Fruit fly (Drosophila melanogaster) whole organism, embryonic: ENCODE results near the gene CG17930.

Experiments used
- Atf3 ChIP-seq: fragments of 200-800 bp; sonication (Bioruptor generic); optimal IDR thresholded peaks from 3 replicates; lab custom pipeline; 2016; ENCODE audit warnings: missing biosample characterization, missing genetic modification characterization
- Atf6 ChIP-seq: fragments of 200-800 bp; sonication (Bioruptor generic); IDR thresholded peaks from 2 replicates; pipeline ENCODE4 v1.3.6; 2022; ENCODE audit warnings: missing biosample characterization, missing genetic modification characterization
- B-H2 ChIP-seq: fragments of 200-800 bp; sonication (Bioruptor generic); optimal IDR thresholded peaks from 2 replicates; lab custom pipeline; 2018; ENCODE audit warnings: missing biosample characterization, mild to moderate bottlenecking, missing genetic modification characterization
- Bgb ChIP-seq: fragments of 200-800 bp; sonication (Bioruptor generic); IDR thresholded peaks from 2 replicates; pipeline ENCODE4 v1.3.6; 2022; ENCODE audit warnings: missing biosample characterization, missing genetic modification characterization; ENCODE audit not compliant: partially characterized antibody
- CG11695 ChIP-seq: fragments of 200-800 bp; sonication (Bioruptor generic); IDR thresholded peaks from 3 replicates; pipeline ENCODE4 v1.3.6; 2022; ENCODE audit warnings: missing biosample characterization, missing genetic modification characterization
- CG11723 ChIP-seq: fragments of 200-800 bp; sonication (Bioruptor generic); optimal IDR thresholded peaks from 2 replicates; lab custom pipeline; 2017; ENCODE audit warnings: missing biosample characterization, mild to moderate bottlenecking, missing genetic modification characterization
- CG12236 ChIP-seq: fragments of 200-800 bp; sonication (Bioruptor generic); optimal IDR thresholded peaks from 2 replicates; lab custom pipeline; 2016; ENCODE audit warnings: missing biosample characterization, missing genetic modification characterization
- CG14710 ChIP-seq: fragments of 200-800 bp; sonication (Bioruptor generic); optimal IDR thresholded peaks from 3 replicates; lab custom pipeline; 2019; ENCODE audit warnings: missing biosample characterization, mild to moderate bottlenecking, missing genetic modification characterization, moderate library complexity
- CG17912 ChIP-seq: fragments of 200-800 bp; sonication (Bioruptor generic); optimal IDR thresholded peaks from 2 replicates; lab custom pipeline; 2018; ENCODE audit warnings: missing biosample characterization, mild to moderate bottlenecking, missing genetic modification characterization
- CG30403 ChIP-seq: fragments of 200-800 bp; sonication (Bioruptor generic); optimal IDR thresholded peaks from 3 replicates; lab custom pipeline; 2016; ENCODE audit warnings: missing biosample characterization, missing genetic modification characterization
- CG31388 ChIP-seq: fragments of 200-800 bp; sonication (Bioruptor generic); optimal IDR thresholded peaks from 2 replicates; lab custom pipeline; 2016; ENCODE audit warnings: missing biosample characterization, missing genetic modification characterization
- CG32532 ChIP-seq: fragments of 200-800 bp; sonication (Bioruptor generic); IDR thresholded peaks from 2 replicates; pipeline ENCODE4 v1.3.6; 2022; ENCODE audit warnings: missing biosample characterization, missing genetic modification characterization
- CG3847 ChIP-seq: fragments of 200-800 bp; sonication (Bioruptor generic); IDR thresholded peaks from 2 replicates; pipeline ENCODE4 v1.3.6; 2022; ENCODE audit warnings: missing biosample characterization, missing genetic modification characterization
- CG42726 ChIP-seq: fragments of 200-800 bp; sonication (Bioruptor generic); IDR thresholded peaks from 2 replicates; pipeline ENCODE4 v1.3.6; 2022; ENCODE audit warnings: missing biosample characterization, missing genetic modification characterization; ENCODE audit not compliant: partially characterized antibody
- CG4282 ChIP-seq: fragments of 200-800 bp; sonication (Bioruptor generic); optimal IDR thresholded peaks from 2 replicates; lab custom pipeline; 2016; ENCODE audit warnings: missing biosample characterization, missing genetic modification characterization
- CG4707 ChIP-seq: fragments of 200-800 bp; sonication (Bioruptor generic); optimal IDR thresholded peaks from 2 replicates; lab custom pipeline; 2018; ENCODE audit warnings: missing biosample characterization, mild to moderate bottlenecking, missing genetic modification characterization, moderate library complexity
- CG4820 ChIP-seq: fragments of 200-800 bp; sonication (Bioruptor generic); optimal IDR thresholded peaks from 3 replicates; lab custom pipeline; 2016; ENCODE audit warnings: missing biosample characterization, missing genetic modification characterization
- CG6791 ChIP-seq: fragments of 200-800 bp; sonication (Bioruptor generic); IDR thresholded peaks from 3 replicates; pipeline ENCODE4 v1.3.6; 2022; ENCODE audit warnings: missing biosample characterization, missing genetic modification characterization; ENCODE audit not compliant: partially characterized antibody
- CG7839 ChIP-seq: fragments of 200-800 bp; sonication (Bioruptor generic); optimal IDR thresholded peaks from 3 replicates; lab custom pipeline; 2018; ENCODE audit warnings: missing biosample characterization, mild to moderate bottlenecking, missing genetic modification characterization, moderate library complexity
- CG9215 ChIP-seq: fragments of 200-800 bp; sonication (Bioruptor generic); IDR thresholded peaks from 2 replicates; pipeline ENCODE4 v1.3.6; 2022; ENCODE audit warnings: missing biosample characterization, missing genetic modification characterization
- CkIIα-i1 ChIP-seq: fragments of 200-800 bp; sonication (Bioruptor generic); IDR thresholded peaks from 2 replicates; pipeline ENCODE4 v1.3.6; 2022; ENCODE audit warnings: missing biosample characterization, missing genetic modification characterization
- Dref ChIP-seq: fragments of 200-800 bp; sonication (Bioruptor generic); IDR thresholded peaks from 2 replicates; pipeline ENCODE4 v1.3.6; 2022; ENCODE audit warnings: missing biosample characterization, missing genetic modification characterization
- ERR ChIP-seq: fragments of 200-800 bp; sonication (Bioruptor generic); optimal IDR thresholded peaks from 2 replicates; lab custom pipeline; 2016; ENCODE audit warnings: missing biosample characterization, missing genetic modification characterization
- Ets97D ChIP-seq: fragments of 200-800 bp; sonication (Bioruptor generic); optimal IDR thresholded peaks from 3 replicates; lab custom pipeline; 2016; ENCODE audit warnings: missing biosample characterization, missing genetic modification characterization
- Fer1 ChIP-seq: fragments of 200-800 bp; sonication (Bioruptor generic); optimal IDR thresholded peaks from 2 replicates; lab custom pipeline; 2017; ENCODE audit warnings: missing biosample characterization, mild to moderate bottlenecking, missing genetic modification characterization
- Fer3 ChIP-seq: fragments of 200-800 bp; sonication (Bioruptor generic); optimal IDR thresholded peaks from 2 replicates; lab custom pipeline; 2018; ENCODE audit warnings: missing biosample characterization, mild to moderate bottlenecking, missing genetic modification characterization, moderate library complexity
- Hmx ChIP-seq: fragments of 200-800 bp; sonication (Bioruptor generic); optimal IDR thresholded peaks from 2 replicates; lab custom pipeline; 2016; ENCODE audit warnings: missing biosample characterization, missing genetic modification characterization
- Kr ChIP-seq: fragments of 200-800 bp; sonication (Bioruptor generic); optimal IDR thresholded peaks from 2 replicates; lab custom pipeline; 2017; ENCODE audit warnings: missing biosample characterization, mild to moderate bottlenecking, missing genetic modification characterization
- MBD-R2 ChIP-seq: fragments of 200-800 bp; sonication (Bioruptor generic); IDR thresholded peaks from 2 replicates; pipeline ENCODE4 v1.3.6; 2022; ENCODE audit warnings: missing biosample characterization, missing genetic modification characterization
- NfI ChIP-seq: fragments of 200-800 bp; sonication (Bioruptor generic); optimal IDR thresholded peaks from 3 replicates; lab custom pipeline; 2018; ENCODE audit warnings: missing biosample characterization, mild to moderate bottlenecking, missing genetic modification characterization, moderate library complexity
- Oli ChIP-seq: fragments of 200-800 bp; sonication (Bioruptor generic); optimal IDR thresholded peaks from 2 replicates; lab custom pipeline; 2018; ENCODE audit warnings: missing biosample characterization, mild to moderate bottlenecking, missing genetic modification characterization, moderate library complexity
- Poxn ChIP-seq: fragments of 200-800 bp; sonication (Bioruptor generic); IDR thresholded peaks from 2 replicates; pipeline ENCODE4 v1.3.6; 2022; ENCODE audit warnings: missing biosample characterization, missing genetic modification characterization
- Scr ChIP-seq: fragments of 200-800 bp; sonication (Bioruptor generic); IDR thresholded peaks from 2 replicates; pipeline ENCODE4 v1.3.6; 2022; ENCODE audit warnings: missing biosample characterization, missing genetic modification characterization; ENCODE audit not compliant: partially characterized antibody
- Sox102F ChIP-seq: fragments of 200-800 bp; sonication (Bioruptor generic); optimal IDR thresholded peaks from 2 replicates; lab custom pipeline; 2018; ENCODE audit warnings: missing biosample characterization, mild to moderate bottlenecking, missing genetic modification characterization, moderate library complexity
- Vsx1 ChIP-seq: fragments of 200-800 bp; sonication (Bioruptor generic); optimal IDR thresholded peaks from 2 replicates; lab custom pipeline; 2017; ENCODE audit warnings: missing biosample characterization, mild to moderate bottlenecking, missing genetic modification characterization, missing genetic modification reagents
- bcd ChIP-seq: fragments of 200-800 bp; sonication (Bioruptor generic); optimal IDR thresholded peaks from 2 replicates; lab custom pipeline; 2017; ENCODE audit warnings: missing biosample characterization, mild to moderate bottlenecking, missing genetic modification characterization
- crc ChIP-seq: fragments of 200-800 bp; sonication (Bioruptor generic); optimal IDR thresholded peaks from 2 replicates; lab custom pipeline; 2016; ENCODE audit warnings: missing biosample characterization, missing genetic modification characterization
- crol ChIP-seq: fragments of 200-800 bp; sonication (Bioruptor generic); IDR thresholded peaks from 2 replicates; pipeline ENCODE4 v1.3.6; 2022; ENCODE audit warnings: missing biosample characterization, missing genetic modification characterization
- danr ChIP-seq: fragments of 200-800 bp; sonication (Bioruptor generic); IDR thresholded peaks from 2 replicates; pipeline ENCODE4 v1.3.6; 2022; ENCODE audit warnings: missing biosample characterization, missing genetic modification characterization
- fd96Cb ChIP-seq: fragments of 200-800 bp; sonication (Bioruptor generic); optimal IDR thresholded peaks from 2 replicates; lab custom pipeline; 2018; ENCODE audit warnings: missing biosample characterization, mild to moderate bottlenecking, missing genetic modification characterization, moderate library complexity
- gfzf ChIP-seq: fragments of 200-800 bp; sonication (Bioruptor generic); optimal IDR thresholded peaks from 2 replicates; lab custom pipeline; 2016; ENCODE audit warnings: missing biosample characterization, mild to moderate bottlenecking, missing genetic modification characterization, moderate library complexity
- hth ChIP-seq: fragments of >200 bp; optimal IDR thresholded peaks from 2 replicates; lab custom pipeline; 2017; ENCODE audit warnings: inconsistent platforms
- insv ChIP-seq, 2 experiments: fragments of 200-800 bp; sonication (Bioruptor generic); optimal IDR thresholded peaks; 3 replicates each; lab custom pipeline; 2016 to 2018; ENCODE audit warnings: missing biosample characterization in 2 of 2, missing genetic modification characterization in 2 of 2
- ken ChIP-seq: fragments of 200-800 bp; sonication (Bioruptor generic); IDR thresholded peaks from 3 replicates; pipeline ENCODE4 v1.3.6; 2022; ENCODE audit warnings: missing biosample characterization, missing genetic modification characterization
- mam ChIP-seq: fragments of 200-800 bp; sonication (Bioruptor generic); optimal IDR thresholded peaks from 3 replicates; lab custom pipeline; 2016; ENCODE audit warnings: missing biosample characterization, missing genetic modification characterization
- nerfin-1 ChIP-seq: fragments of 200-800 bp; sonication (Bioruptor generic); optimal IDR thresholded peaks from 3 replicates; lab custom pipeline; 2019; ENCODE audit warnings: missing biosample characterization, mild to moderate bottlenecking, missing genetic modification characterization, moderate library complexity
- nmo ChIP-seq: fragments of 200-800 bp; sonication (Bioruptor generic); optimal IDR thresholded peaks from 2 replicates; lab custom pipeline; 2018; ENCODE audit warnings: missing biosample characterization, mild to moderate bottlenecking, missing genetic modification characterization, moderate library complexity
- onecut ChIP-seq: fragments of 200-800 bp; sonication (Bioruptor generic); IDR thresholded peaks from 2 replicates; pipeline ENCODE4 v1.3.6; 2022; ENCODE audit warnings: missing biosample characterization, missing genetic modification characterization
- p53 ChIP-seq: fragments of 200-800 bp; sonication (Bioruptor generic); optimal IDR thresholded peaks from 2 replicates; lab custom pipeline; 2016; ENCODE audit warnings: missing biosample characterization, missing genetic modification characterization
- peb ChIP-seq: fragments of 200-800 bp; sonication (Bioruptor generic); IDR thresholded peaks from 2 replicates; pipeline ENCODE4 v1.3.6; 2022; ENCODE audit warnings: missing biosample characterization, missing genetic modification characterization
- sens ChIP-seq: fragments of 200-800 bp; sonication (Bioruptor generic); peaks from one replicate; lab custom pipeline; 2016; ENCODE audit warnings: missing biosample characterization, missing genetic modification characterization
- shn ChIP-seq: fragments of 200-800 bp; sonication (Bioruptor generic); optimal IDR thresholded peaks from 3 replicates; lab custom pipeline; 2016; ENCODE audit warnings: missing biosample characterization, missing genetic modification characterization

Gene CG17930

dm6 chr3R:16349111-16349655, 21.5 kb downstream of the CG17930 start, which contains the start of the genes CG14879 and Manf (continued):
- TF ChIP-seq Hmx (GFP tag; lab: Kevin White, UChicago) (no peak), CG30403 (GFP tag; lab: Kevin White, UChicago) (no peak), sens (GFP tag; lab: Kevin White, UChicago) (peak; percentile 75), ERR (GFP tag; lab: Kevin White, UChicago) (no peak), CG14710 (peak; percentile 16), fd96Cb (tag; lab: Kevin White, UChicago) (no peak), Atf3 (GFP tag; lab: Kevin White, UChicago) (no peak), p53 (GFP tag; lab: Kevin White, UChicago) (no peak), CkIIα-i1 (no peak), CG11723 (GFP tag; lab: Kevin White, UChicago) (no peak), Poxn (GFP tag; lab: Robert Waterston, UW) (no peak), onecut (GFP tag; lab: Robert Waterston, UW) (no peak), CG12236 (GFP tag; lab: Kevin White, UChicago) (no peak), ken (GFP tag; lab: Robert Waterston, UW) (no peak), CG31388 (GFP tag; lab: Kevin White, UChicago) (no peak), CG42726 (GFP tag; lab: Robert Waterston, UW) (0 out of 2 replicates have a peak, but pooled peaks have one; percentile 10), insv (GFP tag; optimal IDR thresholded peaks at IDR 0.05; lab: Kevin White, UChicago) (peak in 1 of 2 experiments; percentile 87), Dref (peak; percentile 87), CG9215 (GFP tag; lab: Robert Waterston, UW) (no peak), CG4707 (no peak), hth (lab: Kevin White, UChicago) (no peak), Bgb (GFP tag; lab: Robert Waterston, UW) (peak; percentile 62), gfzf (GFP tag; lab: Kevin White, UChicago) (peak; percentile 69), shn (GFP tag; lab: Kevin White, UChicago) (no peak), peb (no peak), Vsx1 (GFP tag; lab: Kevin White, UChicago) (no peak), B-H2 (GFP tag; lab: Kevin White, UChicago) (no peak), Ets97D (GFP tag; lab: Kevin White, UChicago) (no peak), Sox102F (GFP tag; lab: Kevin White, UChicago) (no peak), CG11695 (GFP tag; lab: Robert Waterston, UW) (no peak), NfI (GFP tag; lab: Kevin White, UChicago) (no peak), Fer1 (GFP tag; lab: Kevin White, UChicago) (peak; percentile 11), crol (GFP tag; lab: Robert Waterston, UW) (no peak), Fer3 (no peak), danr (no peak), CG7839 (tag; lab: Kevin White, UChicago) (no peak), nmo (GFP tag; lab: Kevin White, UChicago) (peak; percentile 8), CG4820 (no peak), CG6791 (GFP tag; lab: Robert Waterston, UW) (no peak), CG32532 (GFP tag; lab: Robert Waterston, UW) (peak; percentile 51), Atf6 (GFP tag; lab: Robert Waterston, UW) (no peak), Oli (no peak), CG17912 (GFP tag; lab: Kevin White, UChicago) (peak; percentile 30), crc (GFP tag; lab: Kevin White, UChicago) (no peak), Kr (GFP tag; lab: Kevin White, UChicago) (no peak), MBD-R2 (peak; percentile 51), Scr (GFP tag; lab: Robert Waterston, UW) (peak; percentile 49; the same call in 1 of the 2 replicates), CG4282 (GFP tag; lab: Kevin White, UChicago) (no peak), mam (no peak), bcd (no peak), nerfin-1 (peak; percentile 72), CG3847 (GFP tag; lab: Robert Waterston, UW) (no peak)
